Fruit fly (Drosophila melanogaster): Measurements from ENCODE around the gene CG3652.

The CG3652 gene

dm6 chr2L:4352675-4353074, 41.0 kb downstream of the CG3652 start, which contains the start of gene CG15429:
TSS of gene CG15429 (plus strand) at chr2L:4352975.
- TF ChIP-seq foxo (GFP tag; optimal IDR thresholded peaks at IDR 0.05), result no peak
- no peak for TF ChIP-seq OdsH (GFP tag; optimal IDR thresholded peaks at IDR 0.05)
- no peak for TF ChIP-seq dmrt93B (GFP tag; optimal IDR thresholded peaks at IDR 0.05)
- no peak for TF ChIP-seq Sp1 (GFP tag; optimal IDR thresholded peaks at IDR 0.05)
- no peak for TF ChIP-seq sage (GFP tag; optimal IDR thresholded peaks at IDR 0.05)
- TF ChIP-seq Abd-B (GFP tag; optimal IDR thresholded peaks at IDR 0.05), result no peak
- no peak for TF ChIP-seq GATAd (GFP tag; optimal IDR thresholded peaks at IDR 0.05)
- TF ChIP-seq CG9705 (GFP tag; optimal IDR thresholded peaks at IDR 0.05), result no peak

dm6 chr2L:4350683-4351324, 42.9 kb downstream of the CG3652 start:
- TF ChIP-seq psq (GFP tag; optimal IDR thresholded peaks at IDR 0.05) (peak; percentile 8), h (GFP tag; optimal IDR thresholded peaks at IDR 0.05) (peak; percentile 58), Hnf4 (GFP tag; optimal IDR thresholded peaks at IDR 0.05) (peak; percentile 36), br (GFP tag; optimal IDR thresholded peaks at IDR 0.05) (peak; percentile 38), Sp1 (GFP tag; optimal IDR thresholded peaks at IDR 0.05) (peak; percentile 32), foxo (GFP tag; optimal IDR thresholded peaks at IDR 0.05) (peak in 1 of 2 experiments; percentile 61), Dfd (GFP tag; optimal IDR thresholded peaks at IDR 0.05) (no peak), Jra (GFP tag; optimal IDR thresholded peaks at IDR 0.05) (peak; percentile 13), ey (GFP tag; optimal IDR thresholded peaks at IDR 0.05) (peak; percentile 55), OdsH (GFP tag; optimal IDR thresholded peaks at IDR 0.05) (peak; percentile 48), Abd-B (GFP tag; optimal IDR thresholded peaks at IDR 0.05) (no peak), Myc (optimal IDR thresholded peaks at IDR 0.05) (no peak), brk (GFP tag; optimal IDR thresholded peaks at IDR 0.05) (no peak), woc (GFP tag; optimal IDR thresholded peaks at IDR 0.05) (peak; percentile 25), HLH106 (tag; optimal IDR thresholded peaks at IDR 0.05) (peak; percentile 51), fru (GFP tag; optimal IDR thresholded peaks at IDR 0.05) (peak; percentile 59), sage (GFP tag; optimal IDR thresholded peaks at IDR 0.05) (no peak), sv (GFP tag; optimal IDR thresholded peaks at IDR 0.05) (peak; percentile 50), rgr (GFP tag; optimal IDR thresholded peaks at IDR 0.05) (peak; percentile 45)

DNA sequence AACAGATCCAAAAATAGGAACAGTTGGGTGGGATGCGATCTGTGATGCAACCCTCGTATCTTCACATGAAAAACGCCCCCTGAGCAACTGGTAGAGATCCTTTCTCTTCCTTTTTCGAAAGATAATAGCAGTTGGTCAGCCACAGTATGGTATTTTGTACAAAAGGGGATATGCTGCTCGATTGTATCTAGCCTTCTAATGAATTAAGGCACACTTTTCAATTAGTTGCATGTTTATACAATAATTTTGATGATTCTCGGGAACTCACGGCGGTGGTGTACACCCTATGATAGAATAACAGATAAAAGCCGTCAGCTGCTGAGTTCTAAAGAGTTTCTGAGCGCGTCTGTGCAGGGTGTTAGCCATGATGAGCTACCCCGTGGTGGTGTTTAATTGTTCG, 44.0 kb downstream of the CG3652 start:
- no peak for TF ChIP-seq Dif (GFP tag; optimal IDR thresholded peaks at IDR 0.05; ENCODE audit: partially characterized antibody)
- TF ChIP-seq h (GFP tag; optimal IDR thresholded peaks at IDR 0.05), result no peak
- TF ChIP-seq Rel (GFP tag; optimal IDR thresholded peaks at IDR 0.05), result no peak
- no peak for TF ChIP-seq Rel (tag; optimal IDR thresholded peaks at IDR 0.05)
- TF ChIP-seq Vsx2 (GFP tag; optimal IDR thresholded peaks at IDR 0.05; ENCODE audit: partially characterized antibody), result no peak
- no peak for TF ChIP-seq CG32264 (GFP tag; optimal IDR thresholded peaks at IDR 0.05)
- TF ChIP-seq sv (GFP tag; optimal IDR thresholded peaks at IDR 0.05), result no peak
- TF ChIP-seq HLH106 (tag; optimal IDR thresholded peaks at IDR 0.05), result no peak
- no peak for TF ChIP-seq Hnf4 (GFP tag; optimal IDR thresholded peaks at IDR 0.05)
- TF ChIP-seq Abd-B (GFP tag; optimal IDR thresholded peaks at IDR 0.05), result no peak
- no peak for TF ChIP-seq usp (GFP tag; optimal IDR thresholded peaks at IDR 0.05)
- no peak for TF ChIP-seq N (GFP tag; optimal IDR thresholded peaks at IDR 0.05)
- TF ChIP-seq Jra (GFP tag; optimal IDR thresholded peaks at IDR 0.05), result no peak
- TF ChIP-seq foxo (GFP tag; optimal IDR thresholded peaks at IDR 0.05), result no peak
- no peak for TF ChIP-seq ey (GFP tag; optimal IDR thresholded peaks at IDR 0.05)
- TF ChIP-seq psq (GFP tag; optimal IDR thresholded peaks at IDR 0.05), result no peak
- TF ChIP-seq fru (GFP tag; optimal IDR thresholded peaks at IDR 0.05), result no peak

DNA sequence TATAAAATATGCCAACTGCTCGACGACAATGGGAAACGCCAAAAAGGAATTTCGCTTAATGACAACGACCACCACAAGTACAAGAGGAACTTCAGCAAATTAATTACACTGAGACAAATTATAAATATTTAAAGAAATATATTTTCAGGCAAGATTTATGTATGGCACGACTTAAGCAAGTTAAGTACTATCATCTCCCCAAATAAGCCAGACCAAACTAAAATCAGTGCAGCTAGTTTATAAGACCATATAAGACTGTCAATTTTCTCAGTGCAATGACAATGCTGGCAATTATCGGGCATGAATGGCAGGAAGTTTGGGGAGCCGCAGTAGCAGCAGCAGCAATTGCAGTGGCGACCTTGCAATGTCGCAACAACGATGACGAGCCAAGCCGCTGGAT, 45.1 kb downstream of the CG3652 start:
- TF ChIP-seq h (GFP tag; optimal IDR thresholded peaks at IDR 0.05) (peak; percentile 44), psq (GFP tag; optimal IDR thresholded peaks at IDR 0.05) (peak; percentile 4), HLH106 (tag; optimal IDR thresholded peaks at IDR 0.05) (peak; percentile 56), CG32264 (GFP tag; optimal IDR thresholded peaks at IDR 0.05) (no peak), usp (GFP tag; optimal IDR thresholded peaks at IDR 0.05) (no peak), Vsx2 (GFP tag; optimal IDR thresholded peaks at IDR 0.05; ENCODE audit: partially characterized antibody) (no peak), CG9705 (GFP tag; optimal IDR thresholded peaks at IDR 0.05) (no peak), Rel (GFP tag; optimal IDR thresholded peaks at IDR 0.05) (no peak), Rel (tag; optimal IDR thresholded peaks at IDR 0.05) (no peak), Abd-B (GFP tag; optimal IDR thresholded peaks at IDR 0.05) (no peak), ey (GFP tag; optimal IDR thresholded peaks at IDR 0.05) (no peak), dl (GFP tag; optimal IDR thresholded peaks at IDR 0.05; ENCODE audit: insufficient read depth in 1 of 2, partially characterized antibody in 2 of 2) (no peak), Mio (GFP tag; optimal IDR thresholded peaks at IDR 0.05) (no peak), Dfd (GFP tag; optimal IDR thresholded peaks at IDR 0.05) (no peak), Myc (optimal IDR thresholded peaks at IDR 0.05) (no peak), sv (GFP tag; optimal IDR thresholded peaks at IDR 0.05) (no peak), Sp1 (GFP tag; optimal IDR thresholded peaks at IDR 0.05) (peak; percentile 19), GATAd (GFP tag; optimal IDR thresholded peaks at IDR 0.05) (no peak), brk (GFP tag; optimal IDR thresholded peaks at IDR 0.05) (no peak), dsf (GFP tag; optimal IDR thresholded peaks at IDR 0.05; ENCODE audit: borderline replicate concordance) (no peak), Hnf4 (GFP tag; optimal IDR thresholded peaks at IDR 0.05) (no peak), dmrt93B (GFP tag; optimal IDR thresholded peaks at IDR 0.05) (peak; percentile 20), sage (GFP tag; optimal IDR thresholded peaks at IDR 0.05) (no peak), lola (GFP tag; optimal IDR thresholded peaks at IDR 0.05) (no peak), pan (optimal IDR thresholded peaks at IDR 0.05) (no peak), foxo (GFP tag; optimal IDR thresholded peaks at IDR 0.05) (peak in 1 of 2 experiments; percentile 33), OdsH (GFP tag; optimal IDR thresholded peaks at IDR 0.05) (no peak), tai (GFP tag; optimal IDR thresholded peaks at IDR 0.05) (no peak), Hr78 (GFP tag; optimal IDR thresholded peaks at IDR 0.05) (no peak), woc (GFP tag; optimal IDR thresholded peaks at IDR 0.05) (no peak), rgr (GFP tag; optimal IDR thresholded peaks at IDR 0.05) (peak; percentile 17), fru (GFP tag; optimal IDR thresholded peaks at IDR 0.05) (no peak), N (GFP tag; optimal IDR thresholded peaks at IDR 0.05) (no peak), Hr83 (GFP tag; optimal IDR thresholded peaks at IDR 0.05; ENCODE audit: poor library complexity, severe bottlenecking) (no peak), Dif (GFP tag; optimal IDR thresholded peaks at IDR 0.05; ENCODE audit: partially characterized antibody) (no peak), Jra (GFP tag; optimal IDR thresholded peaks at IDR 0.05) (no peak)
